Worm (Caenorhabditis elegans) whole organism, young adult: Measurements from ENCODE around the gene cah-3.

Source experiments
- B0019.2 ChIP-seq: fragments of 200-800 bp; sonication (Bioruptor generic); conservative IDR thresholded peaks from 2 replicates; pipeline ENCODE4 v1.3.6; 2022; ENCODE audit warnings: missing genetic modification reagents, missing genetic modification characterization, missing compliant biosample characterization
- F37B4.10 ChIP-seq: fragments of 200-800 bp; sonication (Bioruptor generic); IDR thresholded peaks from 2 replicates; pipeline ENCODE4 v1.3.6; 2022; ENCODE audit warnings: missing genetic modification characterization, missing compliant biosample characterization
- Y56A3A.18 ChIP-seq: fragments of 200-800 bp; sonication (Bioruptor generic); IDR thresholded peaks from 2 replicates; pipeline ENCODE4 v1.3.6; 2022; ENCODE audit warnings: missing genetic modification reagents, missing genetic modification characterization, missing compliant biosample characterization
- Y79H2A.3 ChIP-seq: fragments of 200-800 bp; sonication (Bioruptor generic); conservative IDR thresholded peaks from 2 replicates; pipeline ENCODE4 v1.3.6; 2022; ENCODE audit warnings: missing genetic modification reagents, missing genetic modification characterization, missing compliant biosample characterization
- dpl-1 ChIP-seq: fragments of 150-350 bp; optimal IDR thresholded peaks from 2 replicates; lab custom pipeline; 2014; ENCODE audit warnings: missing biosample characterization, missing genetic modification reagents, missing genetic modification characterization
- madf-3 ChIP-seq: fragments of 200-800 bp; sonication (Bioruptor generic); IDR thresholded peaks from 2 replicates; pipeline ENCODE4 v1.3.6; 2022; ENCODE audit warnings: missing genetic modification reagents, missing genetic modification characterization, missing compliant biosample characterization
- nhr-80 ChIP-seq: sonication (generic microtip); optimal IDR thresholded peaks from 2 replicates; lab custom pipeline; 2016; ENCODE audit warnings: missing genetic modification characterization, missing compliant biosample characterization
- snpc-1.1 ChIP-seq: sonication (generic microtip); optimal IDR thresholded peaks from 2 replicates; lab custom pipeline; 2017; ENCODE audit warnings: missing genetic modification characterization, mild to moderate bottlenecking, missing compliant biosample characterization, antibody characterized with exemption, moderate library complexity, missing genotype, missing genetic modification reagents; ENCODE audit not compliant: insufficient read depth
- zfh-2 ChIP-seq: fragments of 200-800 bp; sonication (Bioruptor generic); conservative IDR thresholded peaks from 2 replicates; pipeline ENCODE4 v1.3.6; 2022; ENCODE audit warnings: missing genetic modification reagents, missing genetic modification characterization, missing compliant biosample characterization
- ztf-28 ChIP-seq: fragments of 200-800 bp; sonication (Bioruptor generic); IDR thresholded peaks from 2 replicates; pipeline ENCODE4 v1.3.6; 2022; ENCODE audit warnings: missing genetic modification reagents, missing genetic modification characterization, missing compliant biosample characterization

DNA sequence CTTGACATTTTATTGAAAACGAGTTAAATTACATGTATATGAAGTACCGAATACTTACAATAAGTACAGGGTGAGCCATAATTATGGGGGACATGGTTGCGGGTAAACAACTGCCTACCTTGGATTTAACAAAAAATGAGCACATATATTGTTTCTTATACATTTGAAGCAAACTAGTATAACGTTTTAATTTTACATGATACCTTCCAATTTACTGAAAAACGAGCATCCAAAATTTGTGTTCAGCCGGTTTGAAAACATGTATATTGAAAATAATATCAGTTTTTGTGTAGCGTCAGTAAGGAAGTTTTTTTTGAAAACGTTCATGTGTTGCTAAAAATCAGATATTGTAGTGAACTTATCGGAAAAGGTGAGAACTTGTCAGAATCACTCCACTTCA is 3.5 kb downstream of the cah-3 start:
- no peak for TF ChIP-seq dpl-1 (GFP tag; lab: Kevin White, UChicago)
- no peak for TF ChIP-seq madf-3 (GFP tag; lab: Robert Waterston, UW)
- no peak for TF ChIP-seq Y79H2A.3
- TF ChIP-seq nhr-80 (tag; lab: Kevin White, UChicago): no peak
- no peak for TF ChIP-seq Y56A3A.18 (GFP tag; lab: Robert Waterston, UW)
- TF ChIP-seq zfh-2 (GFP tag; lab: Robert Waterston, UW): no peak
- TF ChIP-seq F37B4.10 (GFP tag; lab: Robert Waterston, UW): no peak
- TF ChIP-seq ztf-28 (GFP tag; lab: Robert Waterston, UW): no peak
- TF ChIP-seq B0019.2: no peak
- no peak for TF ChIP-seq snpc-1.1
